Worm (Caenorhabditis elegans) whole organism, L3 larva: ENCODE measurements around the gene K03H6.4.
A peak's percentile ranks its signal among the peaks of the same experiment; 100 is the strongest.

Source experiments
- R02D3.7 ChIP-seq: fragments of 150-350 bp; optimal IDR thresholded peaks from 2 replicates; lab custom pipeline; 2014; ENCODE audit warnings: missing biosample characterization, missing genetic modification characterization
- ama-1 ChIP-seq: fragments of 150-350 bp; optimal IDR thresholded peaks from 2 replicates; lab custom pipeline; 2018
- ceh-16 ChIP-seq: sonication (generic microtip); optimal IDR thresholded peaks from 2 replicates; lab custom pipeline; 2017; ENCODE audit warnings: missing biosample characterization, missing genetic modification characterization
- ceh-28 ChIP-seq: fragments of 150-350 bp; optimal IDR thresholded peaks from 2 replicates; lab custom pipeline; 2014; ENCODE audit warnings: missing biosample characterization, missing genetic modification reagents, missing genetic modification characterization
- ceh-82 ChIP-seq: fragments of 150-350 bp; optimal IDR thresholded peaks from 2 replicates; lab custom pipeline; 2014; ENCODE audit warnings: missing biosample characterization, missing genetic modification characterization
- ceh-9 ChIP-seq: sonication (generic microtip); optimal IDR thresholded peaks from 2 replicates; lab custom pipeline; 2018; ENCODE audit warnings: missing biosample characterization, missing genetic modification characterization
- daf-12 ChIP-seq: fragments of 150-350 bp; optimal IDR thresholded peaks from 2 replicates; lab custom pipeline; 2014; ENCODE audit warnings: missing biosample characterization, missing genetic modification reagents, missing genetic modification characterization
- egl-27 ChIP-seq: sonication (generic microtip); optimal IDR thresholded peaks from 4 replicates; lab custom pipeline; 2017; ENCODE audit warnings: missing biosample characterization, missing genetic modification reagents, missing genetic modification characterization
- egl-5 ChIP-seq: fragments of 150-350 bp; optimal IDR thresholded peaks from 2 replicates; lab custom pipeline; 2017; ENCODE audit warnings: missing biosample characterization, missing genetic modification reagents, missing genetic modification characterization, inconsistent platforms
- elt-2 ChIP-seq: sonication (generic microtip); optimal IDR thresholded peaks from 2 replicates; lab custom pipeline; 2016; ENCODE audit warnings: missing genetic modification reagents, mild to moderate bottlenecking, missing genetic modification characterization, missing compliant biosample characterization
- elt-3 ChIP-seq, 3 experiments: fragments of 150-350 bp in 1 of 3; sonication (generic microtip) in 2 of 3; optimal IDR thresholded peaks; 2 replicates in 2 of 3; 4 replicates in 1 of 3; lab custom pipeline; 2014 to 2017; ENCODE audit warnings: missing biosample characterization in 3 of 3, missing genetic modification characterization in 3 of 3
- fkh-10 ChIP-seq: sonication (generic microtip); optimal IDR thresholded peaks from 2 replicates; lab custom pipeline; 2017; ENCODE audit warnings: missing biosample characterization, missing genetic modification reagents, missing genetic modification characterization
- fos-1 ChIP-seq: fragments of 150-350 bp; optimal IDR thresholded peaks from 2 replicates; lab custom pipeline; 2014; ENCODE audit warnings: missing biosample characterization, missing genetic modification characterization
- hmg-11 ChIP-seq: sonication (generic microtip); optimal IDR thresholded peaks from 2 replicates; lab custom pipeline; 2016; ENCODE audit warnings: missing genetic modification characterization, missing compliant biosample characterization
- jun-1 ChIP-seq: fragments of 150-350 bp; optimal IDR thresholded peaks from 2 replicates; lab custom pipeline; 2014; ENCODE audit warnings: missing biosample characterization, missing genetic modification reagents, missing genetic modification characterization
- lin-39 ChIP-seq: fragments of 150-350 bp; optimal IDR thresholded peaks from 2 replicates; lab custom pipeline; 2018; ENCODE audit warnings: missing biosample characterization, missing genetic modification reagents, missing genetic modification characterization
- lsy-12 ChIP-seq: sonication (generic microtip); optimal IDR thresholded peaks from 2 replicates; lab custom pipeline; 2016; ENCODE audit warnings: mild to moderate bottlenecking, missing genetic modification characterization, missing compliant biosample characterization
- mdl-1 ChIP-seq: fragments of 150-350 bp; optimal IDR thresholded peaks from 2 replicates; lab custom pipeline; 2014; ENCODE audit warnings: missing biosample characterization, missing genetic modification characterization
- nfya-1 ChIP-seq: sonication (generic microtip); optimal IDR thresholded peaks from 2 replicates; lab custom pipeline; 2017; ENCODE audit warnings: missing genetic modification characterization, mild to moderate bottlenecking, missing compliant biosample characterization, antibody characterized with exemption, moderate library complexity; ENCODE audit not compliant: insufficient read depth
- nhr-11 ChIP-seq: fragments of 150-350 bp; optimal IDR thresholded peaks from 2 replicates; lab custom pipeline; 2014; ENCODE audit warnings: missing biosample characterization, missing genetic modification characterization
- nhr-12 ChIP-seq: fragments of 150-350 bp; optimal IDR thresholded peaks from 2 replicates; lab custom pipeline; 2014; ENCODE audit warnings: missing biosample characterization, missing genetic modification characterization
- nhr-23 ChIP-seq: fragments of 150-350 bp; optimal IDR thresholded peaks from 2 replicates; lab custom pipeline; 2014; ENCODE audit warnings: missing biosample characterization, missing genetic modification reagents, missing genetic modification characterization
- nhr-237 ChIP-seq: fragments of 150-350 bp; optimal IDR thresholded peaks from 2 replicates; lab custom pipeline; 2014; ENCODE audit warnings: missing biosample characterization, missing genetic modification characterization
- nhr-67 ChIP-seq: fragments of 150-350 bp; optimal IDR thresholded peaks from 2 replicates; lab custom pipeline; 2014; ENCODE audit warnings: missing biosample characterization, missing genetic modification characterization
- nhr-76 ChIP-seq: fragments of 150-350 bp; sonication (generic microtip); optimal IDR thresholded peaks from 5 replicates; lab custom pipeline; 2014; ENCODE audit warnings: missing biosample characterization, missing genetic modification characterization
- pha-4 ChIP-seq: fragments of 150-350 bp; optimal IDR thresholded peaks from 2 replicates; lab custom pipeline; 2014; ENCODE audit warnings: missing biosample characterization, missing genetic modification reagents, missing genetic modification characterization
- pqm-1 ChIP-seq: fragments of 150-350 bp; optimal IDR thresholded peaks from 2 replicates; lab custom pipeline; 2017; ENCODE audit warnings: missing biosample characterization, missing genetic modification characterization, inconsistent platforms
- skn-1 ChIP-seq: fragments of 150-350 bp; optimal IDR thresholded peaks from 2 replicates; lab custom pipeline; 2014; ENCODE audit warnings: missing biosample characterization, missing genetic modification characterization
- snpc-4 ChIP-seq: fragments of 150-350 bp; optimal IDR thresholded peaks from 2 replicates; lab custom pipeline; 2014; ENCODE audit warnings: missing biosample characterization, missing genetic modification characterization
- tbx-2 ChIP-seq: sonication (generic microtip); optimal IDR thresholded peaks from 2 replicates; lab custom pipeline; 2016; ENCODE audit warnings: mild to moderate bottlenecking, missing genetic modification characterization, missing compliant biosample characterization
- unc-39 ChIP-seq: sonication (generic microtip); optimal IDR thresholded peaks from 4 replicates; lab custom pipeline; 2017; ENCODE audit warnings: missing biosample characterization, missing genetic modification characterization
- zag-1 ChIP-seq: fragments of 150-350 bp; optimal IDR thresholded peaks from 2 replicates; lab custom pipeline; 2014; ENCODE audit warnings: missing biosample characterization, missing genetic modification characterization

The K03H6.4 gene

ce11 chrIV:1522358-1522757 is 1.2 kb upstream of the K03H6.4 start:
- TF ChIP-seq zag-1, result no peak
- no peak for TF ChIP-seq nhr-237
- no peak for TF ChIP-seq egl-5 (tag; lab: Kevin White, UChicago)

- TF ChIP-seq elt-2 (tag; lab: Kevin White, UChicago) (peak; percentile 38), ceh-82 (tag; lab: Kevin White, UChicago) (no peak)
Measured at ce11 chrIV:1516527-1516926, 4.6 kb downstream of the K03H6.4 start, which contains the start of gene clec-172. Gene clec-172 (minus strand): TSS chrIV:1516627.

- no peak for TF ChIP-seq ceh-16 (tag; lab: Kevin White, UChicago)
- no peak for TF ChIP-seq fos-1
- no peak for TF ChIP-seq hmg-11
Measured at ce11 chrIV:1515891-1516290, 5.2 kb downstream of the K03H6.4 start.

- TF ChIP-seq nhr-23 (tag; lab: Kevin White, UChicago) (no peak), nhr-11 (no peak), nhr-237 (no peak), zag-1 (no peak), nfya-1 (tag; lab: Kevin White, UChicago) (no peak), R02D3.7 (tag; lab: Kevin White, UChicago) (no peak), skn-1 (tag; lab: Kevin White, UChicago) (no peak), pqm-1 (tag; lab: Kevin White, UChicago) (no peak), ceh-28 (tag; lab: Kevin White, UChicago) (no peak), egl-5 (tag; lab: Kevin White, UChicago) (no peak), egl-27 (tag; lab: Kevin White, UChicago) (no peak), lin-39 (no peak), ceh-16 (tag; lab: Kevin White, UChicago) (no peak), nhr-67 (tag; lab: Kevin White, UChicago) (no peak), unc-39 (no peak), ama-1 (lab: Kevin White, UChicago) (no peak)
Measured at ce11 chrIV:1514415-1514814, 6.7 kb downstream of the K03H6.4 start.

ce11 chrIV:1512944-1513343 is 8.2 kb downstream of the K03H6.4 start:
- no peak for TF ChIP-seq nfya-1 (tag; lab: Kevin White, UChicago)
- TF ChIP-seq lsy-12 (tag; lab: Kevin White, UChicago), result no peak
- TF ChIP-seq nhr-12, result no peak
- no peak for TF ChIP-seq snpc-4
- no peak for TF ChIP-seq pqm-1 (tag; lab: Kevin White, UChicago)
- TF ChIP-seq nhr-76, result no peak
- TF ChIP-seq lin-39, result no peak
- no peak for TF ChIP-seq nhr-23 (tag; lab: Kevin White, UChicago)
- TF ChIP-seq mdl-1 (tag; lab: Kevin White, UChicago), result no peak
- no peak for TF ChIP-seq unc-39
- no peak for TF ChIP-seq pha-4 (tag; lab: Kevin White, UChicago)
- TF ChIP-seq nhr-67 (tag; lab: Kevin White, UChicago), result no peak
- TF ChIP-seq elt-3 (tag; optimal IDR thresholded peaks at IDR 0.05; lab: Kevin White, UChicago), result no peak
- no peak for TF ChIP-seq daf-12
- TF ChIP-seq egl-27 (tag; lab: Kevin White, UChicago), result no peak
- no peak for TF ChIP-seq fkh-10
- TF ChIP-seq ama-1 (lab: Kevin White, UChicago), result no peak
- no peak for TF ChIP-seq ceh-9 (tag; lab: Kevin White, UChicago)

- no peak for TF ChIP-seq jun-1 (tag; lab: Kevin White, UChicago)
- TF ChIP-seq lin-39, result no peak
- TF ChIP-seq elt-2 (tag; lab: Kevin White, UChicago), result peak; percentile 73
- TF ChIP-seq pha-4 (tag; lab: Kevin White, UChicago), result peak; percentile 40
- peak; percentile 29 for TF ChIP-seq pqm-1 (tag; lab: Kevin White, UChicago)
- TF ChIP-seq tbx-2 (tag; lab: Kevin White, UChicago), result no peak
Measured at ce11 chrIV:1510241-1510640, 10.9 kb downstream of the K03H6.4 start, which contains the start of gene txt-4. Gene txt-4 (plus strand): TSS chrIV:1510564.
